Fruit fly (Drosophila melanogaster) S2 (cell line): ENCODE data around the gene CG3225.

Experiments used
- CG8478 ChIP-seq: fragments of >200 bp; optimal IDR thresholded peaks from 2 replicates; lab custom pipeline; 2018
- CTCF ChIP-seq, 2 experiments: fragments of >200 bp; optimal IDR thresholded peaks; 2 replicates each; lab custom pipeline; 2018

dm6 chr2L:4865400-4865799 is 47.4 kb upstream of the CG3225 start:
- TF ChIP-seq CG8478 (lab: Kevin White, UChicago), result no peak
- TF ChIP-seq CTCF (optimal IDR thresholded peaks at IDR 0.05; lab: Kevin White, UChicago), result no peak
